Fruit fly (Drosophila melanogaster): ENCODE measurements around the gene ATPsynO.

dm6 chr3R:15281335-15281963 is 16.1 kb downstream of the ATPsynO start:
- TF ChIP-seq CG7368 (GFP tag; optimal IDR thresholded peaks at IDR 0.05) (no peak), CG32006 (GFP tag; optimal IDR thresholded peaks at IDR 0.05) (no peak), svp (GFP tag) (no peak), CG16779 (tag; optimal IDR thresholded peaks at IDR 0.05) (no peak), eg (GFP tag; IDR thresholded peaks at IDR 0.05) (no peak), CG6163 (GFP tag; IDR thresholded peaks at IDR 0.05) (no peak), CG10631 (GFP tag; optimal IDR thresholded peaks at IDR 0.05) (no peak)

Data from whole organism, prepupa.